Fruit fly (Drosophila melanogaster) whole organism, embryonic: ENCODE data around the gene Srp19.
A peak's percentile ranks its signal among the peaks of the same experiment; 100 is the strongest.

ENCODE experiments used
- Abd-B ChIP-seq: fragments of 200-800 bp; sonication (Bioruptor generic); optimal IDR thresholded peaks from 2 replicates; lab custom pipeline; 2018; ENCODE audit warnings: missing biosample characterization, mild to moderate bottlenecking, missing genetic modification characterization, moderate library complexity
- Adf1 ChIP-seq: fragments of 200-800 bp; sonication (Bioruptor generic); IDR thresholded peaks from 2 replicates; pipeline ENCODE4 v1.3.6; 2022; ENCODE audit warnings: missing biosample characterization, missing genetic modification characterization
- Aef1 ChIP-seq: fragments of 200-800 bp; sonication (Bioruptor generic); IDR thresholded peaks from 3 replicates; pipeline ENCODE4 v1.3.6; 2022; ENCODE audit warnings: missing biosample characterization, missing genetic modification characterization
- Atf3 ChIP-seq: fragments of 200-800 bp; sonication (Bioruptor generic); optimal IDR thresholded peaks from 3 replicates; lab custom pipeline; 2016; ENCODE audit warnings: missing biosample characterization, missing genetic modification characterization
- Bdp1 ChIP-seq: fragments of 200-800 bp; sonication (Bioruptor generic); optimal IDR thresholded peaks from 3 replicates; lab custom pipeline; 2016; ENCODE audit warnings: missing biosample characterization, missing genetic modification characterization
- BtbVII ChIP-seq: fragments of 200-800 bp; sonication (Bioruptor generic); optimal IDR thresholded peaks from 3 replicates; lab custom pipeline; 2017; ENCODE audit warnings: missing biosample characterization, mild to moderate bottlenecking, missing genetic modification characterization
- CG11695 ChIP-seq: fragments of 200-800 bp; sonication (Bioruptor generic); IDR thresholded peaks from 3 replicates; pipeline ENCODE4 v1.3.6; 2022; ENCODE audit warnings: missing biosample characterization, missing genetic modification characterization
- CG12155 ChIP-seq: fragments of 200-800 bp; sonication (Bioruptor generic); optimal IDR thresholded peaks from 3 replicates; lab custom pipeline; 2016; ENCODE audit warnings: missing biosample characterization, missing genetic modification characterization
- CG12219 ChIP-seq: fragments of 200-800 bp; sonication (Bioruptor generic); optimal IDR thresholded peaks from 3 replicates; lab custom pipeline; 2018; ENCODE audit warnings: missing biosample characterization, mild to moderate bottlenecking, missing genetic modification characterization
- CG12391 ChIP-seq: fragments of 200-800 bp; sonication (Bioruptor generic); optimal IDR thresholded peaks from 3 replicates; lab custom pipeline; 2018; ENCODE audit warnings: missing biosample characterization, mild to moderate bottlenecking, missing genetic modification characterization, moderate library complexity
- CG15011 ChIP-seq: fragments of 200-800 bp; sonication (Bioruptor generic); optimal IDR thresholded peaks from 3 replicates; lab custom pipeline; 2018; ENCODE audit warnings: missing biosample characterization, mild to moderate bottlenecking, missing genetic modification characterization
- CG1529 ChIP-seq: fragments of 200-800 bp; sonication (Bioruptor generic); optimal IDR thresholded peaks from 3 replicates; lab custom pipeline; 2018; ENCODE audit warnings: missing biosample characterization, missing genetic modification characterization
- CG17186 ChIP-seq: fragments of 200-800 bp; sonication (Bioruptor generic); optimal IDR thresholded peaks from 3 replicates; lab custom pipeline; 2017; ENCODE audit warnings: missing biosample characterization, missing genetic modification reagents, missing genetic modification characterization
- CG30431 ChIP-seq: fragments of 200-800 bp; sonication (Bioruptor generic); optimal IDR thresholded peaks from 2 replicates; lab custom pipeline; 2017; ENCODE audit warnings: missing biosample characterization, missing genetic modification characterization
- CG4820 ChIP-seq: fragments of 200-800 bp; sonication (Bioruptor generic); optimal IDR thresholded peaks from 3 replicates; lab custom pipeline; 2016; ENCODE audit warnings: missing biosample characterization, missing genetic modification characterization
- CG6765 ChIP-seq: fragments of 200-800 bp; sonication (Bioruptor generic); optimal IDR thresholded peaks from 3 replicates; lab custom pipeline; 2017; ENCODE audit warnings: missing biosample characterization, mild to moderate bottlenecking, missing genetic modification characterization
- CG9797 ChIP-seq: fragments of 200-800 bp; sonication (Bioruptor generic); optimal IDR thresholded peaks from 3 replicates; lab custom pipeline; 2018; ENCODE audit warnings: missing biosample characterization, mild to moderate bottlenecking, missing genetic modification characterization
- D ChIP-seq, 2 experiments: fragments of 200-800 bp in 1 of 2; fragments of >200 bp in 1 of 2; sonication (Bioruptor generic) in 1 of 2; optimal IDR thresholded peaks; 2 replicates in 1 of 2; 3 replicates in 1 of 2; lab custom pipeline; 2017; ENCODE audit warnings: mild to moderate bottlenecking in 1 of 2, missing biosample characterization in 1 of 2, missing genetic modification characterization in 1 of 2, missing genetic modification reagents in 1 of 2
- Dad ChIP-seq: fragments of 200-800 bp; sonication (Bioruptor generic); optimal IDR thresholded peaks from 3 replicates; lab custom pipeline; 2016; ENCODE audit warnings: missing biosample characterization, missing genetic modification characterization
- Ets97D ChIP-seq: fragments of 200-800 bp; sonication (Bioruptor generic); optimal IDR thresholded peaks from 3 replicates; lab custom pipeline; 2016; ENCODE audit warnings: missing biosample characterization, missing genetic modification characterization
- HLHmδ ChIP-seq: fragments of 200-800 bp; sonication (Bioruptor generic); optimal IDR thresholded peaks from 2 replicates; lab custom pipeline; 2018; ENCODE audit warnings: missing biosample characterization, mild to moderate bottlenecking, missing genetic modification characterization, moderate library complexity
- Hand ChIP-seq: fragments of 200-800 bp; sonication (Bioruptor generic); optimal IDR thresholded peaks from 2 replicates; lab custom pipeline; 2017; ENCODE audit warnings: mild to moderate bottlenecking, missing biosample characterization, missing genetic modification reagents, missing genetic modification characterization
- Hmr ChIP-seq: fragments of 200-800 bp; sonication (Bioruptor generic); optimal IDR thresholded peaks from 3 replicates; lab custom pipeline; 2017; ENCODE audit warnings: mild to moderate bottlenecking, missing biosample characterization, missing genetic modification reagents, missing genetic modification characterization
- Kr ChIP-seq: fragments of 200-800 bp; sonication (Bioruptor generic); optimal IDR thresholded peaks from 2 replicates; lab custom pipeline; 2017; ENCODE audit warnings: missing biosample characterization, mild to moderate bottlenecking, missing genetic modification characterization
- Lhr ChIP-seq: fragments of 200-800 bp; sonication (Bioruptor generic); optimal IDR thresholded peaks from 3 replicates; lab custom pipeline; 2017; ENCODE audit warnings: mild to moderate bottlenecking, missing biosample characterization, missing genetic modification reagents, missing genetic modification characterization
- MESR4 ChIP-seq: fragments of 200-800 bp; sonication (Bioruptor generic); optimal IDR thresholded peaks from 2 replicates; lab custom pipeline; 2018; ENCODE audit warnings: missing biosample characterization, mild to moderate bottlenecking, missing genetic modification characterization, moderate library complexity
- Mes4 ChIP-seq: fragments of 200-800 bp; sonication (Bioruptor generic); optimal IDR thresholded peaks from 2 replicates; lab custom pipeline; 2016; ENCODE audit warnings: missing biosample characterization, missing genetic modification characterization
- Nf-YA ChIP-seq: fragments of 200-800 bp; sonication (Bioruptor generic); IDR thresholded peaks from 2 replicates; pipeline ENCODE4 v1.3.6; 2022; ENCODE audit warnings: missing biosample characterization, missing genetic modification characterization
- PHDP ChIP-seq: fragments of 200-800 bp; sonication (Bioruptor generic); optimal IDR thresholded peaks from 3 replicates; lab custom pipeline; 2018; ENCODE audit warnings: missing biosample characterization, mild to moderate bottlenecking, missing genetic modification characterization, moderate library complexity
- Rx ChIP-seq: fragments of 200-800 bp; sonication (Bioruptor generic); IDR thresholded peaks from 2 replicates; pipeline ENCODE4 v1.3.6; 2022; ENCODE audit warnings: missing biosample characterization, missing genetic modification characterization
- abd-A ChIP-seq: fragments of 200-800 bp; sonication (Bioruptor generic); optimal IDR thresholded peaks from 3 replicates; lab custom pipeline; 2019; ENCODE audit warnings: missing biosample characterization, mild to moderate bottlenecking, missing genetic modification characterization, moderate library complexity
- ato ChIP-seq: fragments of 200-800 bp; sonication (Bioruptor generic); IDR thresholded peaks from 2 replicates; pipeline ENCODE4 v1.3.6; 2022; ENCODE audit warnings: missing biosample characterization, missing genetic modification characterization; ENCODE audit not compliant: partially characterized antibody
- crol ChIP-seq: fragments of 200-800 bp; sonication (Bioruptor generic); IDR thresholded peaks from 2 replicates; pipeline ENCODE4 v1.3.6; 2022; ENCODE audit warnings: missing biosample characterization, missing genetic modification characterization
- dpn ChIP-seq, 2 experiments: fragments of 200-800 bp; sonication (Bioruptor generic); optimal IDR thresholded peaks; 3 replicates each; lab custom pipeline; 2016; ENCODE audit warnings: missing biosample characterization in 2 of 2, missing genetic modification characterization in 2 of 2
- eve ChIP-seq, 2 experiments: fragments of >200 bp; optimal IDR thresholded peaks; 2 replicates each; lab custom pipeline; 2017; ENCODE audit warnings: missing biosample characterization in 2 of 2, missing genetic modification characterization in 2 of 2
- exex ChIP-seq: fragments of 200-800 bp; sonication (Bioruptor generic); optimal IDR thresholded peaks from 4 replicates; lab custom pipeline; 2018; ENCODE audit warnings: missing biosample characterization, mild to moderate bottlenecking, missing genetic modification characterization, moderate library complexity
- gce ChIP-seq: fragments of 200-800 bp; sonication (Bioruptor generic); IDR thresholded peaks from 3 replicates; pipeline ENCODE4 v1.3.6; 2022; ENCODE audit warnings: missing biosample characterization, missing genetic modification characterization
- gcm2 ChIP-seq: fragments of 200-800 bp; sonication (Bioruptor generic); optimal IDR thresholded peaks from 2 replicates; lab custom pipeline; 2016; ENCODE audit warnings: missing biosample characterization, missing genetic modification characterization
- hbn ChIP-seq: fragments of 200-800 bp; sonication (Bioruptor generic); IDR thresholded peaks from 2 replicates; pipeline ENCODE4 v1.3.6; 2022; ENCODE audit warnings: missing biosample characterization, missing genetic modification characterization; ENCODE audit not compliant: partially characterized antibody
- hkb ChIP-seq, 2 experiments: fragments of 200-800 bp in 1 of 2; fragments of >200 bp in 1 of 2; sonication (Bioruptor generic) in 1 of 2; IDR thresholded peaks in 1 of 2; optimal IDR thresholded peaks in 1 of 2; 2 replicates each; pipeline versions ENCODE4 v1.3.6 to Lab custom; 2017 to 2022; ENCODE audit warnings: missing biosample characterization in 1 of 2, missing genetic modification characterization in 1 of 2
- hth ChIP-seq: fragments of >200 bp; optimal IDR thresholded peaks from 2 replicates; lab custom pipeline; 2017; ENCODE audit warnings: inconsistent platforms
- jumu ChIP-seq: fragments of 200-800 bp; sonication (Bioruptor generic); optimal IDR thresholded peaks from 3 replicates; lab custom pipeline; 2016; ENCODE audit warnings: missing biosample characterization, missing genetic modification characterization
- kay ChIP-seq: fragments of 200-800 bp; sonication (Bioruptor generic); optimal IDR thresholded peaks from 2 replicates; lab custom pipeline; 2016; ENCODE audit warnings: missing biosample characterization, missing genetic modification characterization
- sna ChIP-seq: fragments of 200-800 bp; sonication (Bioruptor generic); IDR thresholded peaks from 2 replicates; pipeline ENCODE4 v1.3.6; 2022; ENCODE audit warnings: missing biosample characterization, missing genetic modification characterization; ENCODE audit not compliant: partially characterized antibody
- tll ChIP-seq, 2 experiments: fragments of 200-800 bp in 1 of 2; fragments of >200 bp in 1 of 2; sonication (Bioruptor generic) in 1 of 2; optimal IDR thresholded peaks; 2 replicates each; lab custom pipeline; 2017 to 2019; ENCODE audit warnings: missing biosample characterization in 2 of 2, missing genetic modification characterization in 2 of 2, mild to moderate bottlenecking in 1 of 2, moderate library complexity in 1 of 2
- trh ChIP-seq: fragments of 200-800 bp; sonication (Bioruptor generic); optimal IDR thresholded peaks from 2 replicates; lab custom pipeline; 2016; ENCODE audit warnings: missing biosample characterization, missing genetic modification characterization
- tx ChIP-seq: fragments of 200-800 bp; sonication (Bioruptor generic); optimal IDR thresholded peaks from 2 replicates; lab custom pipeline; 2016; ENCODE audit warnings: missing biosample characterization, missing genetic modification characterization
- unc-4 ChIP-seq: fragments of 200-800 bp; sonication (Bioruptor generic); IDR thresholded peaks from 2 replicates; pipeline ENCODE4 v1.3.6; 2022; ENCODE audit warnings: missing biosample characterization, missing genetic modification characterization; ENCODE audit not compliant: partially characterized antibody
- wek ChIP-seq: fragments of 200-800 bp; sonication (Bioruptor generic); optimal IDR thresholded peaks from 3 replicates; lab custom pipeline; 2018; ENCODE audit warnings: missing biosample characterization, mild to moderate bottlenecking, missing genetic modification characterization, moderate library complexity

The Srp19 gene

dm6 chr3L:7360324-7360852, 12.6 kb upstream of the Srp19 start, which contains the start of gene Sec63:
TSS of gene Sec63 (plus strand) at chr3L:7360561.
- TF ChIP-seq CG1529 (no peak), sna (peak; percentile 78), Lhr (no peak), Hand (no peak), gce (GFP tag; lab: Robert Waterston, UW) (no peak; the same call in 1 of the 3 replicates), CG12219 (GFP tag; lab: Kevin White, UChicago) (no peak), CG9797 (GFP tag; lab: Kevin White, UChicago) (no peak), CG12391 (peak; percentile 58), ato (peak; percentile 54; the same call in 1 of the 2 replicates), CG12155 (GFP tag; lab: Kevin White, UChicago) (peak; percentile 91), CG6765 (GFP tag; lab: Kevin White, UChicago) (no peak), hth (lab: Kevin White, UChicago) (no peak), Abd-B (GFP tag; lab: Kevin White, UChicago) (peak; percentile 36), exex (tag; lab: Kevin White, UChicago) (peak; percentile 29), eve (GFP tag; optimal IDR thresholded peaks at IDR 0.05; lab: Kevin White, UChicago) (no peak), Hmr (GFP tag; lab: Kevin White, UChicago) (peak; percentile 67), CG11695 (no peak), PHDP (tag; lab: Kevin White, UChicago) (no peak), Adf1 (0 out of 2 replicates have a peak, but pooled peaks have one; percentile 3), Dad (GFP tag; lab: Kevin White, UChicago) (peak; percentile 51), HLHmδ (GFP tag; lab: Kevin White, UChicago) (peak; percentile 96), Bdp1 (peak; percentile 24), D (optimal IDR thresholded peaks at IDR 0.05; lab: Kevin White, UChicago) (no peak), D (GFP tag; optimal IDR thresholded peaks at IDR 0.05; lab: Kevin White, UChicago) (peak; percentile 3), tx (GFP tag; lab: Kevin White, UChicago) (no peak), Aef1 (GFP tag; lab: Robert Waterston, UW) (no peak; the same call in 2 of the 3 replicates), CG17186 (GFP tag; lab: Kevin White, UChicago) (peak; percentile 41), wek (GFP tag; lab: Kevin White, UChicago) (no peak), abd-A (tag; lab: Kevin White, UChicago) (no peak), Atf3 (GFP tag; lab: Kevin White, UChicago) (no peak), tll (GFP tag; optimal IDR thresholded peaks at IDR 0.05; lab: Kevin White, UChicago) (no peak), Nf-YA (GFP tag; lab: Robert Waterston, UW) (no peak), jumu (GFP tag; lab: Kevin White, UChicago) (peak; percentile 39), Kr (GFP tag; lab: Kevin White, UChicago) (no peak), Ets97D (GFP tag; lab: Kevin White, UChicago) (no peak), hbn (peak; percentile 72), dpn (GFP tag; optimal IDR thresholded peaks at IDR 0.05; lab: Kevin White, UChicago) (peak; percentile 41 to 63), trh (no peak), kay (GFP tag; lab: Kevin White, UChicago) (no peak), CG30431 (no peak), Rx (GFP tag; lab: Robert Waterston, UW) (no peak), MESR4 (peak; percentile 83), unc-4 (GFP tag; lab: Robert Waterston, UW) (peak; percentile 80), crol (GFP tag; lab: Robert Waterston, UW) (peak; percentile 56), Mes4 (GFP tag; lab: Kevin White, UChicago) (no peak), CG4820 (GFP tag; lab: Kevin White, UChicago) (peak; percentile 21), gcm2 (GFP tag; lab: Kevin White, UChicago) (no peak), CG15011 (GFP tag; lab: Kevin White, UChicago) (no peak), hkb (optimal IDR thresholded peaks at IDR 0.05; lab: Kevin White, UChicago) (no peak), hkb (GFP tag; IDR thresholded peaks at IDR 0.05; lab: Robert Waterston, UW) (peak; percentile 7; the same call in 1 of the 2 replicates), BtbVII (GFP tag; lab: Kevin White, UChicago) (peak; percentile 21)
